Worm (Caenorhabditis elegans): ENCODE data around the gene F46C5.1.

ce11 chrII:8853960-8854359, 33.0 kb upstream of the F46C5.1 start:
- TF ChIP-seq ZK185.1 (tag; optimal IDR thresholded peaks at IDR 0.05; ENCODE audit: poor library complexity, severe bottlenecking) = no peak
- no peak for TF ChIP-seq hlh-12 (tag; optimal IDR thresholded peaks at IDR 0.05)
- TF ChIP-seq egrh-3 (GFP tag; IDR thresholded peaks at IDR 0.05) = no peak
- no peak for TF ChIP-seq F33H1.4 (GFP tag; IDR thresholded peaks at IDR 0.05)
- TF ChIP-seq ama-1 (optimal IDR thresholded peaks at IDR 0.05) = no peak
- TF ChIP-seq ama-1 (GFP tag; optimal IDR thresholded peaks at IDR 0.05) = no peak
- no peak for TF ChIP-seq nfya-1 (tag; optimal IDR thresholded peaks at IDR 0.05; ENCODE audit: borderline replicate concordance, insufficient read depth)
- TF ChIP-seq cebp-2 (GFP tag; IDR thresholded peaks at IDR 0.05) = no peak
- no peak for TF ChIP-seq die-1 (tag; optimal IDR thresholded peaks at IDR 0.05)
- no peak for TF ChIP-seq dpl-1 (GFP tag; optimal IDR thresholded peaks at IDR 0.05)
- TF ChIP-seq dox-1 (GFP tag; IDR thresholded peaks at IDR 0.05) = no peak
- no peak for TF ChIP-seq F22D6.2 (tag; optimal IDR thresholded peaks at IDR 0.05)
- TF ChIP-seq nhr-27 (tag; optimal IDR thresholded peaks at IDR 0.05) = no peak
- no peak for TF ChIP-seq madf-3 (GFP tag; IDR thresholded peaks at IDR 0.05)
- no peak for TF ChIP-seq bed-1 (GFP tag; IDR thresholded peaks at IDR 0.05)

Data from whole organism, young adult.